Worm (Caenorhabditis elegans): ENCODE data around the gene C54C6.5.

C54C6.5 gene

DNA sequence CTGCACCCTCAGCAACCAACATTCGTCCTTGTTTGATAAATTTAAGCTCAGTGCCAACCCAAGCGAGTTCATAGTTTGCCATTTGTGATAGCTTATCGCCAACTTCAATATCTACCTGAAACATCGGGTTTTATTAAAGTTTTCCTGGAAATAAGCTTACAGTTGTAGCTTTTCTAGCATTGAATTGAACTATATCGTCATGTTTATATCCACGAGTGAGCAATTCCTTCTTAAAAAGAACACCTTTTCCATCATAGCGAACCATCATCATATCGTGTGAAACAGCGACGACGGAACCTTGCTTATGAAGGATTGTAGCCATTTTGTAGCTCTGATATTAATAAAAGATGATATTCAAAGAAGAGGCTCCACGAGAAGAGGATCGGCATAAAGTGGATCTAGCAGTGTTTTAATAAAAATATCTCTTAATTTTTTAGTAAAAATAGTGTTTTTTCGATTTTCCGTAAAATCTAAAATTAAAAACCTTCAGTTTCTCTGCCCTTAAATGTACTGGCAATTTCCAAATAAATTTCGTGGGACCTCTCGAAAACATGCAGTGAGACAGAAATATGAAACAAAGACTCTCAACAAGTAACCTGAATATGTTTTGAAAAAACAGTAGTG, 47.3 kb downstream of the C54C6.5 start, which contains the start of gene M01F1.8:
M01F1.8 (minus strand) TSS at position 335 of the 624 bp plus-strand sequence.
- TF ChIP-seq drap-1 (GFP tag; optimal IDR thresholded peaks at IDR 0.05) (no peak), elt-3 (tag; optimal IDR thresholded peaks at IDR 0.05) (no peak), mls-2 (tag; optimal IDR thresholded peaks at IDR 0.05) (no peak), ham-2 (GFP tag; optimal IDR thresholded peaks at IDR 0.05) (no peak), cnd-1 (tag; optimal IDR thresholded peaks at IDR 0.05) (no peak), ztf-11 (tag; optimal IDR thresholded peaks at IDR 0.05) (no peak), bed-3 (GFP tag; optimal IDR thresholded peaks at IDR 0.05) (no peak), sptf-1 (tag; optimal IDR thresholded peaks at IDR 0.05) (no peak), blmp-1 (tag; optimal IDR thresholded peaks at IDR 0.05) (no peak), mep-1 (tag; optimal IDR thresholded peaks at IDR 0.05) (no peak), ces-1 (GFP tag; optimal IDR thresholded peaks at IDR 0.05) (no peak), unc-39 (tag; optimal IDR thresholded peaks at IDR 0.05) (no peak)

DNA sequence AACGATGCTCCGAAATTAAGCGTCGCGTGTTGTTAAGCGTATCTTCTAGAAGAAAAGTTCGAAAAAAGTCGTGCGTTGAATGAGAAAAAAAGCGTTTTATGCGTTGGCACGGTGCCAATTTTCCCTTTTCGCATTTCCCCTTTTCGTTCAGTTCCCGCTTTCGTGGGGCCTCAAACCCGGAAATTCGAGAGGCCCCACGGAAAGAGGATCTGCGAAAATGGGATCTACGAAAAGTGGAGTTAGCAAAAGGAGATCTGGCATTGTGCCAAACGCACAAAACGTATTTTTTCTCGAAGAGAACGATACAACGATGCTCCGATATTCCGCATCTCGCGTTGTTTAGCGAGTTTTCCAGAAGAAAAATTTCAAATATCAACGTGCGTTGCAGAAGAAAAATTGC, 49.8 kb downstream of the C54C6.5 start:
- TF ChIP-seq mep-1 (tag; optimal IDR thresholded peaks at IDR 0.05) (peak; percentile 62), nhr-2 (tag; optimal IDR thresholded peaks at IDR 0.05) (no peak), pha-4 (tag; optimal IDR thresholded peaks at IDR 0.05) (no peak), ceh-43 (GFP tag; optimal IDR thresholded peaks at IDR 0.05) (peak; percentile 81), flh-1 (GFP tag; optimal IDR thresholded peaks at IDR 0.05) (peak; percentile 69), ztf-11 (tag; optimal IDR thresholded peaks at IDR 0.05) (no peak), bed-3 (GFP tag; optimal IDR thresholded peaks at IDR 0.05) (peak; percentile 94), unc-120 (tag; optimal IDR thresholded peaks at IDR 0.05; ENCODE audit: poor library complexity, severe bottlenecking) (peak; percentile 71), lin-13 (tag; optimal IDR thresholded peaks at IDR 0.05) (peak; percentile 29), cnd-1 (tag; optimal IDR thresholded peaks at IDR 0.05) (peak; percentile 98), drap-1 (GFP tag; optimal IDR thresholded peaks at IDR 0.05) (peak; percentile 95), tbx-8 (GFP tag; optimal IDR thresholded peaks at IDR 0.05) (peak; percentile 100), ceh-83 (GFP tag; optimal IDR thresholded peaks at IDR 0.05) (peak; percentile 96), sptf-1 (tag; optimal IDR thresholded peaks at IDR 0.05) (peak; percentile 97), ham-2 (GFP tag; optimal IDR thresholded peaks at IDR 0.05) (peak; percentile 85), sem-2 (GFP tag; optimal IDR thresholded peaks at IDR 0.05) (peak; percentile 91), ces-1 (GFP tag; optimal IDR thresholded peaks at IDR 0.05) (peak; percentile 46), lin-32 (GFP tag; optimal IDR thresholded peaks at IDR 0.05) (peak; percentile 97), M03D4.4 (tag; optimal IDR thresholded peaks at IDR 0.05) (peak; percentile 92), mls-2 (tag; optimal IDR thresholded peaks at IDR 0.05) (peak; percentile 98), nhr-237 (tag; optimal IDR thresholded peaks at IDR 0.05) (no peak), nhr-28 (tag; optimal IDR thresholded peaks at IDR 0.05) (no peak)

All from whole organism, mixed stage, embryonic.